Worm (Caenorhabditis elegans): Measurements from ENCODE around the gene F09B9.5.

F09B9.5 gene

DNA sequence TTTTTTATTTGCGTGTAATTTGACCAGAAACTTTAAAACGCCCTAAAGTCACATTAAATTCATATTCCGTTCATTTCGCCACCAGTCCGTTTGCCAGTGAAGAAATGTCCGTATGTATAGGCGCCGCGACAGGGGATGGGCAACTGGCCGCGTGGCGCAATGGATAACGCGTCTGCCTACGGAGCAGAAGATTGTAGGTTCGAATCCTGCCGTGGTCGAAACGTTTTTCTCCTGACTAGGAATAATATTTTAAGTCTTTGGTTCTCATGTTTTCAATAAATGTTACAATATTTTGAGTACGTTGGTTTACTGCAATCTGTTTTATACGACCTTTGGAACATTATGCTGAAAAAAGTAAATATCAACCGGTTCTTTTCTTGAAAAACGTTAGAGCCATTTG, 9.6 kb upstream of the F09B9.5 start (continued):
- TF ChIP-seq tra-1 (GFP tag; IDR thresholded peaks at IDR 0.05) (peak; percentile 84), jun-1 (tag; optimal IDR thresholded peaks at IDR 0.05) (no peak), hlh-30 (tag; optimal IDR thresholded peaks at IDR 0.05; ENCODE audit: insufficient read depth) (peak; percentile 69), ama-1 (optimal IDR thresholded peaks at IDR 0.05) (no peak), mes-2 (tag; optimal IDR thresholded peaks at IDR 0.05; ENCODE audit: poor library complexity, severe bottlenecking) (peak; percentile 79), ceh-44 (GFP tag; IDR thresholded peaks at IDR 0.05) (peak; percentile 80), nhr-11 (tag; optimal IDR thresholded peaks at IDR 0.05) (peak; percentile 47), D1046.2 (GFP tag; IDR thresholded peaks at IDR 0.05) (peak; percentile 76), fkh-10 (GFP tag; optimal IDR thresholded peaks at IDR 0.05) (peak; percentile 25), daf-12 (tag; optimal IDR thresholded peaks at IDR 0.05) (no peak), unc-130 (GFP tag; optimal IDR thresholded peaks at IDR 0.05) (peak; percentile 47), nhr-237 (tag; optimal IDR thresholded peaks at IDR 0.05) (no peak), mdt-29 (GFP tag; IDR thresholded peaks at IDR 0.05) (0 out of 2 replicates have a peak, but pooled peaks have one; percentile 58), unc-62 (GFP tag; optimal IDR thresholded peaks at IDR 0.05 in 1 of 2) (peak in 1 of 2 experiments; percentile 67), unc-62 (tag; optimal IDR thresholded peaks at IDR 0.05) (no peak), dmd-8 (GFP tag; IDR thresholded peaks at IDR 0.05) (peak; percentile 80), aly-2 (tag; optimal IDR thresholded peaks at IDR 0.05) (no peak), tag-97 (GFP tag; IDR thresholded peaks at IDR 0.05) (no peak), nhr-41 (GFP tag; IDR thresholded peaks at IDR 0.05) (peak; percentile 58; the same call in 1 of the 2 replicates), dmd-6 (GFP tag; IDR thresholded peaks at IDR 0.05) (peak; percentile 68), arid-1 (GFP tag; conservative IDR thresholded peaks at IDR 0.05) (peak; percentile 90), ZK337.2 (GFP tag; IDR thresholded peaks at IDR 0.05) (peak; percentile 80), ztf-7 (tag; optimal IDR thresholded peaks at IDR 0.05) (peak; percentile 57), F49E8.2 (tag; optimal IDR thresholded peaks at IDR 0.05; ENCODE audit: borderline replicate concordance) (peak; percentile 30), lin-39 (tag; optimal IDR thresholded peaks at IDR 0.05) (no peak), php-3 (GFP tag; IDR thresholded peaks at IDR 0.05) (peak; percentile 76), spr-1 (tag; optimal IDR thresholded peaks at IDR 0.05) (peak; percentile 67), ZK546.5 (tag; optimal IDR thresholded peaks at IDR 0.05) (no peak), dve-1 (tag; optimal IDR thresholded peaks at IDR 0.05; ENCODE audit: insufficient read depth) (peak; percentile 65), Y105C5A.15 (GFP tag; IDR thresholded peaks at IDR 0.05) (peak; percentile 79; the same call in 1 of the 2 replicates), nhr-6 (tag; optimal IDR thresholded peaks at IDR 0.05) (peak; percentile 5), mdl-1 (tag; optimal IDR thresholded peaks at IDR 0.05) (no peak), nhr-28 (tag; optimal IDR thresholded peaks at IDR 0.05) (peak; percentile 15), pqm-1 (tag; optimal IDR thresholded peaks at IDR 0.05) (no peak), nhr-77 (tag; optimal IDR thresholded peaks at IDR 0.05) (no peak), nhr-48 (tag; optimal IDR thresholded peaks at IDR 0.05) (peak; percentile 64), zfp-2 (tag; optimal IDR thresholded peaks at IDR 0.05) (peak; percentile 15), vab-7 (GFP tag; IDR thresholded peaks at IDR 0.05) (peak; percentile 85), F10B5.3 (tag; optimal IDR thresholded peaks at IDR 0.05) (peak; percentile 70), spr-3 (GFP tag; optimal IDR thresholded peaks at IDR 0.05) (peak; percentile 59), daf-16 (GFP tag; optimal IDR thresholded peaks at IDR 0.05) (peak; percentile 65 to 87), daf-16 (tag; optimal IDR thresholded peaks at IDR 0.05) (peak; percentile 49), R02D3.7 (tag; optimal IDR thresholded peaks at IDR 0.05) (no peak), egl-27 (tag; optimal IDR thresholded peaks at IDR 0.05) (no peak), rbr-2 (tag; optimal IDR thresholded peaks at IDR 0.05) (peak; percentile 64), daf-19 (GFP tag; conservative IDR thresholded peaks at IDR 0.05) (peak; percentile 93), lin-29 (GFP tag; IDR thresholded peaks at IDR 0.05) (0 out of 2 replicates have a peak, but pooled peaks have one; percentile 63), zip-2 (tag; optimal IDR thresholded peaks at IDR 0.05) (no peak), nhr-76 (tag; optimal IDR thresholded peaks at IDR 0.05) (no peak), gei-8 (GFP tag; optimal IDR thresholded peaks at IDR 0.05) (peak; percentile 72), lin-13 (GFP tag; optimal IDR thresholded peaks at IDR 0.05) (no peak), hlh-11 (tag; optimal IDR thresholded peaks at IDR 0.05) (peak; percentile 59)

Measured in whole organism, L4 larva.